Worm (Caenorhabditis elegans): Measurements from ENCODE around the gene F10E9.2.

- TF ChIP-seq ztf-4 (tag; optimal IDR thresholded peaks at IDR 0.05): no peak
- no peak for TF ChIP-seq elt-3 (tag; optimal IDR thresholded peaks at IDR 0.05)
- TF ChIP-seq snpc-4 (tag; optimal IDR thresholded peaks at IDR 0.05): no peak
- no peak for TF ChIP-seq egl-27 (tag; optimal IDR thresholded peaks at IDR 0.05)
- no peak for TF ChIP-seq ceh-16 (tag; optimal IDR thresholded peaks at IDR 0.05)
- no peak for TF ChIP-seq fos-1 (tag; optimal IDR thresholded peaks at IDR 0.05)
- TF ChIP-seq lin-39 (tag; optimal IDR thresholded peaks at IDR 0.05): no peak
- TF ChIP-seq pha-4 (tag; optimal IDR thresholded peaks at IDR 0.05): no peak
- no peak for TF ChIP-seq elt-1 (tag; optimal IDR thresholded peaks at IDR 0.05)
- no peak for TF ChIP-seq ZK546.5 (tag; optimal IDR thresholded peaks at IDR 0.05)
- TF ChIP-seq nhr-11 (tag; optimal IDR thresholded peaks at IDR 0.05): no peak
- TF ChIP-seq nhr-76 (tag; optimal IDR thresholded peaks at IDR 0.05): no peak
- no peak for TF ChIP-seq daf-12 (tag; optimal IDR thresholded peaks at IDR 0.05)
Measured at ce11 chrIII:8286003-8286402, 26.5 kb upstream of the F10E9.2 start.

All from whole organism, L3 larva.